Fruit fly (Drosophila melanogaster) whole organism, embryonic: Measurements from ENCODE around the gene CG13088.

ENCODE experiments used
- Aef1 ChIP-seq: fragments of 200-800 bp; sonication (Bioruptor generic); IDR thresholded peaks from 3 replicates; pipeline ENCODE4 v1.3.6; 2022; ENCODE audit warnings: missing biosample characterization, missing genetic modification characterization
- Antp ChIP-seq: fragments of 200-800 bp; sonication (Bioruptor generic); optimal IDR thresholded peaks from 3 replicates; lab custom pipeline; 2016; ENCODE audit warnings: missing biosample characterization, missing genetic modification characterization
- Atf-2 ChIP-seq: fragments of 200-800 bp; sonication (Bioruptor generic); optimal IDR thresholded peaks from 2 replicates; lab custom pipeline; 2016; ENCODE audit warnings: missing biosample characterization, missing genetic modification characterization
- C15 ChIP-seq: fragments of 200-800 bp; sonication (Bioruptor generic); IDR thresholded peaks from 3 replicates; pipeline ENCODE4 v1.3.6; 2022; ENCODE audit warnings: missing biosample characterization, missing genetic modification characterization
- CG10979 ChIP-seq: fragments of 200-800 bp; sonication (Bioruptor generic); optimal IDR thresholded peaks from 2 replicates; lab custom pipeline; 2018; ENCODE audit warnings: missing biosample characterization, mild to moderate bottlenecking, missing genetic modification characterization, moderate library complexity
- CG11093 ChIP-seq: fragments of 200-800 bp; sonication (Bioruptor generic); IDR thresholded peaks from 3 replicates; pipeline ENCODE4 v1.3.6; 2022; ENCODE audit warnings: missing biosample characterization, missing genetic modification characterization
- CG11456 ChIP-seq: fragments of 200-800 bp; sonication (Bioruptor generic); IDR thresholded peaks from 3 replicates; pipeline ENCODE4 v1.3.6; 2022; ENCODE audit warnings: missing biosample characterization, missing genetic modification characterization
- CG12071 ChIP-seq: fragments of 200-800 bp; sonication (Bioruptor generic); optimal IDR thresholded peaks from 3 replicates; lab custom pipeline; 2018; ENCODE audit warnings: missing biosample characterization, mild to moderate bottlenecking, missing genetic modification characterization
- CG13296 ChIP-seq: fragments of 200-800 bp; sonication (Bioruptor generic); optimal IDR thresholded peaks from 3 replicates; lab custom pipeline; 2018; ENCODE audit warnings: missing biosample characterization, mild to moderate bottlenecking, missing genetic modification characterization
- CG13894 ChIP-seq: fragments of 200-800 bp; sonication (Bioruptor generic); optimal IDR thresholded peaks from 3 replicates; lab custom pipeline; 2018; ENCODE audit warnings: missing biosample characterization, mild to moderate bottlenecking, missing genetic modification characterization, moderate library complexity
- CG15696 ChIP-seq: fragments of 200-800 bp; sonication (Bioruptor generic); optimal IDR thresholded peaks from 2 replicates; lab custom pipeline; 2019; ENCODE audit warnings: missing biosample characterization, mild to moderate bottlenecking, missing genetic modification characterization, moderate library complexity
- CG16815 ChIP-seq: fragments of 200-800 bp; sonication (Bioruptor generic); optimal IDR thresholded peaks from 3 replicates; lab custom pipeline; 2017; ENCODE audit warnings: missing biosample characterization, mild to moderate bottlenecking, missing genetic modification characterization
- CG17359 ChIP-seq: fragments of 200-800 bp; sonication (Bioruptor generic); optimal IDR thresholded peaks from 3 replicates; lab custom pipeline; 2018; ENCODE audit warnings: missing biosample characterization, mild to moderate bottlenecking, missing genetic modification characterization, moderate library complexity
- CG18476 ChIP-seq: fragments of 200-800 bp; sonication (Bioruptor generic); optimal IDR thresholded peaks from 2 replicates; lab custom pipeline; 2016; ENCODE audit warnings: missing biosample characterization, mild to moderate bottlenecking, missing genetic modification characterization
- CG31441 ChIP-seq: fragments of 200-800 bp; sonication (Bioruptor generic); IDR thresholded peaks from 2 replicates; pipeline ENCODE4 v1.3.6; 2022; ENCODE audit warnings: missing biosample characterization, missing genetic modification characterization
- CG3281 ChIP-seq: fragments of 200-800 bp; sonication (Bioruptor generic); optimal IDR thresholded peaks from 3 replicates; lab custom pipeline; 2017; ENCODE audit warnings: missing biosample characterization, mild to moderate bottlenecking, missing genetic modification characterization
- CG34376 ChIP-seq: fragments of 200-800 bp; sonication (Bioruptor generic); optimal IDR thresholded peaks from 2 replicates; lab custom pipeline; 2018; ENCODE audit warnings: missing biosample characterization, mild to moderate bottlenecking, missing genetic modification characterization
- CG34422 ChIP-seq: fragments of 200-800 bp; sonication (Bioruptor generic); IDR thresholded peaks from 3 replicates; pipeline ENCODE4 v1.3.6; 2022; ENCODE audit warnings: missing biosample characterization, missing genetic modification characterization
- CG5953 ChIP-seq: fragments of 200-800 bp; sonication (Bioruptor generic); IDR thresholded peaks from 2 replicates; pipeline ENCODE4 v1.3.6; 2022; ENCODE audit warnings: missing biosample characterization, missing genetic modification characterization
- CG7556 ChIP-seq: fragments of 200-800 bp; sonication (Bioruptor generic); optimal IDR thresholded peaks from 2 replicates; lab custom pipeline; 2017; ENCODE audit warnings: missing biosample characterization, mild to moderate bottlenecking, missing genetic modification characterization
- CG8944 ChIP-seq: fragments of 200-800 bp; sonication (Bioruptor generic); optimal IDR thresholded peaks from 3 replicates; lab custom pipeline; 2016; ENCODE audit warnings: missing biosample characterization, missing genetic modification characterization
- D19A ChIP-seq: fragments of 200-800 bp; optimal IDR thresholded peaks from 3 replicates; lab custom pipeline; 2019; ENCODE audit warnings: missing biosample characterization, mild to moderate bottlenecking, missing genetic modification characterization, moderate library complexity
- Deaf1 ChIP-seq: fragments of 200-800 bp; optimal IDR thresholded peaks from 3 replicates; lab custom pipeline; 2019; ENCODE audit warnings: missing biosample characterization, mild to moderate bottlenecking, missing genetic modification characterization, moderate library complexity
- Dref ChIP-seq: fragments of 200-800 bp; sonication (Bioruptor generic); IDR thresholded peaks from 2 replicates; pipeline ENCODE4 v1.3.6; 2022; ENCODE audit warnings: missing biosample characterization, missing genetic modification characterization
- Gsc ChIP-seq: fragments of 200-800 bp; sonication (Bioruptor generic); IDR thresholded peaks from 2 replicates; pipeline ENCODE4 v1.3.6; 2022; ENCODE audit warnings: missing biosample characterization, missing genetic modification characterization
- Hr3 ChIP-seq: fragments of 200-800 bp; sonication (Bioruptor generic); optimal IDR thresholded peaks from 3 replicates; lab custom pipeline; 2016; ENCODE audit warnings: missing biosample characterization, missing genetic modification characterization
- Lim3 ChIP-seq: fragments of 200-800 bp; sonication (Bioruptor generic); IDR thresholded peaks from 2 replicates; pipeline ENCODE4 v1.3.6; 2022; ENCODE audit warnings: missing biosample characterization, missing genetic modification characterization
- Med ChIP-seq: fragments of 200-800 bp; sonication (Bioruptor generic); peaks from one replicate; lab custom pipeline; 2016; ENCODE audit warnings: missing biosample characterization, missing genetic modification characterization, mild to moderate bottlenecking, inconsistent platforms, moderate library complexity
- Opbp ChIP-seq: fragments of 200-800 bp; sonication (Bioruptor generic); IDR thresholded peaks from 3 replicates; pipeline ENCODE4 v1.3.6; 2022; ENCODE audit warnings: missing biosample characterization, missing genetic modification characterization; ENCODE audit not compliant: partially characterized antibody
- Rfx ChIP-seq: fragments of 200-800 bp; sonication (Bioruptor generic); IDR thresholded peaks from 2 replicates; pipeline ENCODE4 v1.3.6; 2022; ENCODE audit warnings: missing biosample characterization, missing genetic modification characterization
- ase ChIP-seq: fragments of 200-800 bp; sonication (Bioruptor generic); IDR thresholded peaks from 3 replicates; pipeline ENCODE4 v1.3.6; 2022; ENCODE audit warnings: missing biosample characterization, missing genetic modification characterization
- danr ChIP-seq: fragments of 200-800 bp; sonication (Bioruptor generic); IDR thresholded peaks from 2 replicates; pipeline ENCODE4 v1.3.6; 2022; ENCODE audit warnings: missing biosample characterization, missing genetic modification characterization
- dpn ChIP-seq, 2 experiments: fragments of 200-800 bp; sonication (Bioruptor generic); optimal IDR thresholded peaks; 3 replicates each; lab custom pipeline; 2016; ENCODE audit warnings: missing biosample characterization in 2 of 2, missing genetic modification characterization in 2 of 2
- fd102C ChIP-seq: fragments of 200-800 bp; sonication (Bioruptor generic); optimal IDR thresholded peaks from 2 replicates; lab custom pipeline; 2018; ENCODE audit warnings: missing biosample characterization, mild to moderate bottlenecking, missing genetic modification characterization, moderate library complexity
- jing ChIP-seq: fragments of 200-800 bp; sonication (Bioruptor generic); optimal IDR thresholded peaks from 2 replicates; lab custom pipeline; 2018; ENCODE audit warnings: missing biosample characterization, mild to moderate bottlenecking, missing genetic modification characterization
- kni ChIP-seq: fragments of 200-800 bp; sonication (Bioruptor generic); optimal IDR thresholded peaks from 3 replicates; lab custom pipeline; 2017; ENCODE audit warnings: mild to moderate bottlenecking, missing biosample characterization, missing genetic modification reagents, missing genetic modification characterization
- lola ChIP-seq, 3 experiments: fragments of >200 bp in 2 of 3; fragments of 200-800 bp in 1 of 3; sonication (Bioruptor generic) in 1 of 3; optimal IDR thresholded peaks; 2 replicates each; lab custom pipeline; 2017 to 2019; ENCODE audit warnings: missing biosample characterization in 3 of 3, missing genetic modification characterization in 3 of 3, mild to moderate bottlenecking in 1 of 3, moderate library complexity in 1 of 3
- nerfin-2 ChIP-seq: fragments of 200-800 bp; sonication (Bioruptor generic); IDR thresholded peaks from 2 replicates; pipeline ENCODE4 v1.3.6; 2022; ENCODE audit warnings: missing biosample characterization, missing genetic modification characterization; ENCODE audit not compliant: partially characterized antibody
- prd ChIP-seq, 3 experiments: fragments of >200 bp in 2 of 3; fragments of 200-800 bp in 1 of 3; sonication (Bioruptor generic) in 1 of 3; optimal IDR thresholded peaks in 2 of 3; IDR thresholded peaks in 1 of 3; 2 replicates in 2 of 3; 3 replicates in 1 of 3; pipeline versions ENCODE4 v1.3.6 to Lab custom; 2017 to 2022; ENCODE audit warnings: missing biosample characterization in 1 of 3, missing genetic modification characterization in 1 of 3
- pzg ChIP-seq: fragments of 200-800 bp; sonication (Bioruptor generic); optimal IDR thresholded peaks from 3 replicates; lab custom pipeline; 2018; ENCODE audit warnings: missing biosample characterization, mild to moderate bottlenecking, missing genetic modification characterization, moderate library complexity
- scrt ChIP-seq: fragments of 200-800 bp; sonication (Bioruptor generic); optimal IDR thresholded peaks from 2 replicates; lab custom pipeline; 2018; ENCODE audit warnings: missing biosample characterization, mild to moderate bottlenecking, missing genetic modification characterization, moderate library complexity
- seq ChIP-seq: fragments of 200-800 bp; sonication (Bioruptor generic); IDR thresholded peaks from 2 replicates; pipeline ENCODE4 v1.3.6; 2022; ENCODE audit warnings: missing biosample characterization, missing genetic modification characterization
- slbo ChIP-seq: fragments of 200-800 bp; sonication (Bioruptor generic); IDR thresholded peaks from 2 replicates; pipeline ENCODE4 v1.3.6; 2022; ENCODE audit warnings: missing biosample characterization, missing genetic modification characterization
- unc-4 ChIP-seq: fragments of 200-800 bp; sonication (Bioruptor generic); IDR thresholded peaks from 2 replicates; pipeline ENCODE4 v1.3.6; 2022; ENCODE audit warnings: missing biosample characterization, missing genetic modification characterization; ENCODE audit not compliant: partially characterized antibody
- unpg ChIP-seq: fragments of 200-800 bp; sonication (Bioruptor generic); optimal IDR thresholded peaks from 3 replicates; lab custom pipeline; 2018; ENCODE audit warnings: missing biosample characterization, mild to moderate bottlenecking, missing genetic modification characterization, moderate library complexity
- yki ChIP-seq: fragments of >200 bp; optimal IDR thresholded peaks from 3 replicates; lab custom pipeline; 2018
- zf30C ChIP-seq: fragments of 200-800 bp; sonication (Bioruptor generic); optimal IDR thresholded peaks from 3 replicates; lab custom pipeline; 2018; ENCODE audit warnings: missing biosample characterization, mild to moderate bottlenecking, missing genetic modification characterization

Gene CG13088

DNA sequence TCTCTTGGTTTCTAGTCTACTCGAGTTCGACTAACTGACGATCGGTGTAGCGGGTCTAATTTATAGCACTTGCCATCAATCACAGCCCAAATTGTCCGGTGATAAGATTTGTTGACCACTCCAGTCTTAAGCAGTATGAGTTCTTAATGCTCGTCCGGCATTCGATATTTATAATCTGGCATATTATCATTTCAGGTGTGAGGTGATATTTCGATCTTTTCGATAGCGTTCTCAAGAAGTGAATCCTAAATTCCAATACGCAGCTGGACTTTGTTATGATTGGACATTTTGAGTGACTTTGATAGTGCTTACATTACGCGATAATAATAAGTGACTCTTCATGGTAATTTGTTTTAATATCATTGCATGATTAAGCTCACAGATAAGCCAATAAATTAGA lies 7.5 kb downstream of the CG13088 start, which contains the start of gene Bace (continued):
- TF ChIP-seq Med (GFP tag; lab: Kevin White, UChicago) (no peak), CG17359 (tag; lab: Kevin White, UChicago) (no peak), CG3281 (GFP tag; lab: Kevin White, UChicago) (no peak), CG34376 (GFP tag; lab: Kevin White, UChicago) (peak; percentile 85), CG12071 (GFP tag; lab: Kevin White, UChicago) (no peak), CG10979 (tag; lab: Kevin White, UChicago) (no peak), yki (lab: Kevin White, UChicago) (no peak)

DNA sequence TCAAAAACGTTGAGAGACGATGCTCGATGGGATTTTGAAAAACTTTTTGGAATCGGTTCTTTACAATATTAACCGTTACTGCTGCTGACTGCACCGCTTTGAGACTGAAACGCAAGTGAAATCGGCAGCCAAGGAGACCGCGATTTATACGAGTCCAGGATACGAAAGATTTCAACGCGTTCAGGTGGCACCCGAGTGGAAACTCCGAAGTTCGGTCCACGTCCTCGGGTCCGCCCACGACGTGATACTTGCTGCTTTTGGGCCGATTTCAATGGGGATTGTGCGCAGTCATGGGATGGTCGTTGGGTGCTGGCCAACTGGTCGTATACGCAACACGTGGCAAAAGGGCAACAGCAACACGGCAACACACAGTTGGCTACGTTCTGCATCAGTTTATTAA lies 17.9 kb downstream of the CG13088 start, which contains the start of gene Dh31:
Gene Dh31, minus strand, starts transcription at position 117 of the 400 bp plus-strand sequence.
- TF ChIP-seq slbo (GFP tag; lab: Robert Waterston, UW) (0 out of 2 replicates have a peak, but pooled peaks have one; percentile 7), ase (GFP tag; lab: Robert Waterston, UW) (no peak), CG11456 (0 out of 3 replicates have a peak, but pooled peaks have one; percentile 10), Deaf1 (tag; lab: Kevin White, UChicago) (peak; percentile 91), scrt (peak; percentile 73), Gsc (GFP tag; lab: Robert Waterston, UW) (no peak), Dref (GFP tag; lab: Robert Waterston, UW) (0 out of 2 replicates have a peak, but pooled peaks have one; percentile 22), Rfx (GFP tag; lab: Robert Waterston, UW) (peak; percentile 15; the same call in 1 of the 2 replicates), CG13894 (peak; percentile 27), CG5953 (GFP tag; lab: Robert Waterston, UW) (0 out of 2 replicates have a peak, but pooled peaks have one; percentile 19), fd102C (no peak)
- TF ChIP-seq, all 482 proteins: peak for 8

DNA sequence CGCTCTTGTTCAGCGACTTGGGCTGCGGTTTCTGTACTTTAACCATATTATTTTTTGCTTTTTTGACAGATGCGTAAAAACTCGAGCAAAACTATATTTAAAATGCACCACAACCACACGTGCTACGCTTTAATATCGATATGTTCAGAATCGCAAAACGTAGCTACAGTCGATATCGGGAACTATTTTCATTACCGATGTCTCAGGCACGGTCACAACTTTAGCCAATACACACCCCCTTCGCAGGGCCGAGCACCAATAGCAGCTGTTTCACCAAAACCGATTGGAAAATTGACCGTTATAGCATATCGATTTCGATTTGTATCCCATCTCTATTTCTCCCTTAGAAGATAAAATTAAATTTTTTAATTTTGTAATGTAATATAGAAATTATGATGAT lies 22.9 kb downstream of the CG13088 start, which contains the start of gene CG13096:
Gene CG13096, minus strand, starts transcription at position 144 of the 400 bp plus-strand sequence.
- TF ChIP-seq CG11456 (no peak), zf30C (GFP tag; lab: Kevin White, UChicago) (no peak), D19A (tag; lab: Kevin White, UChicago) (no peak), unc-4 (GFP tag; lab: Robert Waterston, UW) (peak; percentile 99), Lim3 (GFP tag; lab: Robert Waterston, UW) (no peak), CG18476 (GFP tag; lab: Kevin White, UChicago) (no peak), CG34422 (GFP tag; lab: Robert Waterston, UW) (peak; percentile 71; the same call in 1 of the 3 replicates), CG8944 (no peak), CG16815 (GFP tag; lab: Kevin White, UChicago) (no peak), kni (GFP tag; lab: Kevin White, UChicago) (no peak), dpn (GFP tag; optimal IDR thresholded peaks at IDR 0.05; lab: Kevin White, UChicago) (peak; percentile 37 to 43), CG15696 (no peak), scrt (no peak), seq (no peak), Opbp (GFP tag; lab: Robert Waterston, UW) (peak; percentile 98), Aef1 (GFP tag; lab: Robert Waterston, UW) (no peak), nerfin-2 (GFP tag; lab: Robert Waterston, UW) (peak; percentile 97), Atf-2 (GFP tag; lab: Kevin White, UChicago) (no peak), prd (optimal IDR thresholded peaks at IDR 0.05; lab: Kevin White, UChicago) (no peak), prd (GFP tag; IDR thresholded peaks at IDR 0.05; lab: Robert Waterston, UW) (no peak; the same call in 2 of the 3 replicates), Rfx (GFP tag; lab: Robert Waterston, UW) (peak; percentile 66), CG31441 (GFP tag; lab: Robert Waterston, UW) (no peak; the same call in 1 of the 2 replicates), CG7556 (no peak), danr (GFP tag; lab: Robert Waterston, UW) (no peak), lola (GFP tag; optimal IDR thresholded peaks at IDR 0.05; lab: Kevin White, UChicago) (peak in 1 of 3 experiments; percentile 3), jing (GFP tag; lab: Kevin White, UChicago) (no peak), Antp (GFP tag; lab: Kevin White, UChicago) (peak; percentile 18), C15 (no peak), CG13296 (GFP tag; lab: Kevin White, UChicago) (no peak), CG11093 (GFP tag; lab: Robert Waterston, UW) (no peak), pzg (GFP tag; lab: Kevin White, UChicago) (peak; percentile 99), unpg (GFP tag; lab: Kevin White, UChicago) (no peak), Hr3 (GFP tag; lab: Kevin White, UChicago) (peak; percentile 3)
